Worm (Caenorhabditis elegans): ENCODE data around the gene Y25C1A.2.

Gene Y25C1A.2

ce11 chrII:3067896-3068295 lies 44.5 kb upstream of the Y25C1A.2 start:
- TF ChIP-seq pax-1 (tag; optimal IDR thresholded peaks at IDR 0.05): no peak

- TF ChIP-seq ceh-48 (tag; optimal IDR thresholded peaks at IDR 0.05): peak; percentile 16
- no peak for TF ChIP-seq fkh-6 (tag; optimal IDR thresholded peaks at IDR 0.05)
Measured at ce11 chrII:3068646-3069045, 43.8 kb upstream of the Y25C1A.2 start.

ce11 chrII:3070182-3070581 lies 42.2 kb upstream of the Y25C1A.2 start:
- TF ChIP-seq sdc-2 (tag; optimal IDR thresholded peaks at IDR 0.05): no peak
- TF ChIP-seq hlh-30 (tag; optimal IDR thresholded peaks at IDR 0.05; ENCODE audit: insufficient read depth): no peak
- TF ChIP-seq ceh-48 (tag; optimal IDR thresholded peaks at IDR 0.05): peak; percentile 39

ce11 chrII:3071012-3071749 lies 41.2 kb upstream of the Y25C1A.2 start, which contains the start of gene Y25C1A.7:
Gene Y25C1A.7 (minus strand): TSS chrII:3071062.
- no peak for TF ChIP-seq ceh-24 (tag; optimal IDR thresholded peaks at IDR 0.05)
- no peak for TF ChIP-seq pros-1 (tag; optimal IDR thresholded peaks at IDR 0.05)

ce11 chrII:3076915-3077314 lies 35.5 kb upstream of the Y25C1A.2 start, which contains the start of gene Y25C1A.8:
Gene Y25C1A.8 (minus strand): TSS chrII:3076959.
- no peak for TF ChIP-seq mec-3 (tag; optimal IDR thresholded peaks at IDR 0.05; ENCODE audit: borderline replicate concordance)
- TF ChIP-seq T23F11.4 (GFP tag; optimal IDR thresholded peaks at IDR 0.05): peak; percentile 41
- TF ChIP-seq gmeb-2 (tag; optimal IDR thresholded peaks at IDR 0.05): no peak
- TF ChIP-seq madf-2 (tag; optimal IDR thresholded peaks at IDR 0.05): no peak
- TF ChIP-seq fkh-10 (GFP tag; optimal IDR thresholded peaks at IDR 0.05): no peak
- peak; percentile 49 for TF ChIP-seq ceh-18 (tag; optimal IDR thresholded peaks at IDR 0.05)
- TF ChIP-seq tbx-2 (tag; optimal IDR thresholded peaks at IDR 0.05): peak; percentile 63
- TF ChIP-seq F13H6.1 (tag; optimal IDR thresholded peaks at IDR 0.05): no peak
- TF ChIP-seq ceh-31 (tag; optimal IDR thresholded peaks at IDR 0.05): peak; percentile 79
- TF ChIP-seq ceh-19 (GFP tag; optimal IDR thresholded peaks at IDR 0.05): peak; percentile 42
- TF ChIP-seq sox-4 (tag; optimal IDR thresholded peaks at IDR 0.05): peak; percentile 53
- TF ChIP-seq ceh-34 (tag; optimal IDR thresholded peaks at IDR 0.05): peak; percentile 93
- no peak for TF ChIP-seq elt-4 (tag; optimal IDR thresholded peaks at IDR 0.05)
- peak; percentile 80 for TF ChIP-seq unc-42 (tag; optimal IDR thresholded peaks at IDR 0.05)
- peak; percentile 38 for TF ChIP-seq ceh-6 (GFP tag; optimal IDR thresholded peaks at IDR 0.05)
- TF ChIP-seq sox-2 (GFP tag; IDR thresholded peaks at IDR 0.05): no peak
- peak; percentile 82 for TF ChIP-seq hlh-30 (tag; optimal IDR thresholded peaks at IDR 0.05; ENCODE audit: insufficient read depth)
- TF ChIP-seq unc-3 (GFP tag; conservative IDR thresholded peaks at IDR 0.05): peak; percentile 52; the same call in 1 of the 2 replicates
- TF ChIP-seq unc-3 (tag; optimal IDR thresholded peaks at IDR 0.05): peak; percentile 38
- TF ChIP-seq pag-3 (tag; optimal IDR thresholded peaks at IDR 0.05; ENCODE audit: borderline replicate concordance): no peak
- no peak for TF ChIP-seq pqm-1 (tag; optimal IDR thresholded peaks at IDR 0.05)
- TF ChIP-seq pha-2 (tag; optimal IDR thresholded peaks at IDR 0.05): peak; percentile 26
- TF ChIP-seq dve-1 (tag; optimal IDR thresholded peaks at IDR 0.05): no peak
- TF ChIP-seq nhr-232 (tag; optimal IDR thresholded peaks at IDR 0.05): no peak
- peak; percentile 15 for TF ChIP-seq unc-86 (tag; optimal IDR thresholded peaks at IDR 0.05)
- TF ChIP-seq ceh-14 (tag; optimal IDR thresholded peaks at IDR 0.05): peak; percentile 38
- no peak for TF ChIP-seq ceh-30 (tag; optimal IDR thresholded peaks at IDR 0.05)
- peak; percentile 20 for TF ChIP-seq C38D4.7 (GFP tag; optimal IDR thresholded peaks at IDR 0.05)
- TF ChIP-seq ceh-2 (tag; optimal IDR thresholded peaks at IDR 0.05): peak; percentile 34
- no peak for TF ChIP-seq lim-6 (tag; optimal IDR thresholded peaks at IDR 0.05)
- TF ChIP-seq ttx-3 (tag; optimal IDR thresholded peaks at IDR 0.05): no peak
- no peak for TF ChIP-seq syd-9 (tag; optimal IDR thresholded peaks at IDR 0.05)
- TF ChIP-seq ztf-16 (tag; optimal IDR thresholded peaks at IDR 0.05): no peak
- no peak for TF ChIP-seq ceh-45 (GFP tag; IDR thresholded peaks at IDR 0.05)
- TF ChIP-seq che-1 (tag; optimal IDR thresholded peaks at IDR 0.05): peak; percentile 15
- no peak for TF ChIP-seq fkh-6 (tag; optimal IDR thresholded peaks at IDR 0.05)
- TF ChIP-seq rnt-1 (tag; optimal IDR thresholded peaks at IDR 0.05): peak; percentile 59
- peak; percentile 94 for TF ChIP-seq nfya-1 (tag; optimal IDR thresholded peaks at IDR 0.05)
- peak; percentile 71 for TF ChIP-seq unc-55 (GFP tag; optimal IDR thresholded peaks at IDR 0.05)
